Worm (Caenorhabditis elegans) whole organism, L2 larva: ENCODE results near the gene tps-1.

Source experiments
- C34F6.9 ChIP-seq: fragments of 150-350 bp; optimal IDR thresholded peaks from 2 replicates; lab custom pipeline; 2014; ENCODE audit warnings: missing biosample characterization, missing genetic modification characterization
- F13H6.1 ChIP-seq: sonication (generic microtip); optimal IDR thresholded peaks from 2 replicates; lab custom pipeline; 2016; ENCODE audit warnings: missing genetic modification characterization, missing compliant biosample characterization
- R02D3.7 ChIP-seq: fragments of 150-350 bp; optimal IDR thresholded peaks from 2 replicates; lab custom pipeline; 2014; ENCODE audit warnings: missing biosample characterization, missing genetic modification characterization
- ZK546.5 ChIP-seq: sonication (generic microtip); optimal IDR thresholded peaks from 2 replicates; lab custom pipeline; 2017; ENCODE audit warnings: missing biosample characterization, missing genetic modification characterization
- aly-2 ChIP-seq: fragments of 150-350 bp; optimal IDR thresholded peaks from 2 replicates; lab custom pipeline; 2014; ENCODE audit warnings: missing biosample characterization, missing genetic modification characterization
- ama-1 ChIP-seq: fragments of 150-350 bp; optimal IDR thresholded peaks from 2 replicates; lab custom pipeline; 2018; ENCODE audit warnings: inconsistent platforms
- blmp-1 ChIP-seq: sonication (generic microtip); optimal IDR thresholded peaks from 2 replicates; lab custom pipeline; 2017; ENCODE audit warnings: missing genetic modification characterization, mild to moderate bottlenecking, missing compliant biosample characterization, antibody characterized with exemption, moderate library complexity; ENCODE audit not compliant: insufficient read depth
- ceh-82 ChIP-seq: fragments of 150-350 bp; optimal IDR thresholded peaks from 2 replicates; lab custom pipeline; 2014; ENCODE audit warnings: missing biosample characterization, missing genetic modification characterization
- crh-2 ChIP-seq: sonication (generic microtip); optimal IDR thresholded peaks from 2 replicates; lab custom pipeline; 2017; ENCODE audit warnings: missing biosample characterization, missing genetic modification characterization
- elt-3 ChIP-seq: sonication (generic microtip); optimal IDR thresholded peaks from 2 replicates; lab custom pipeline; 2017; ENCODE audit warnings: missing biosample characterization, missing genetic modification characterization
- fos-1 ChIP-seq: fragments of 150-350 bp; optimal IDR thresholded peaks from 2 replicates; lab custom pipeline; 2014; ENCODE audit warnings: missing biosample characterization, missing genetic modification characterization
- lin-11 ChIP-seq: fragments of 150-350 bp; sonication (generic microtip); optimal IDR thresholded peaks from 2 replicates; lab custom pipeline; 2014; ENCODE audit warnings: missing biosample characterization, missing genetic modification characterization, inconsistent platforms, mixed read lengths
- lin-39 ChIP-seq: fragments of 150-350 bp; optimal IDR thresholded peaks from 2 replicates; lab custom pipeline; 2014; ENCODE audit warnings: missing biosample characterization, missing genetic modification reagents, missing genetic modification characterization
- lsy-2 ChIP-seq, 2 experiments: fragments of 150-350 bp in 1 of 2; sonication (generic microtip) in 1 of 2; optimal IDR thresholded peaks; 2 replicates each; lab custom pipeline; 2014 to 2017; ENCODE audit warnings: missing biosample characterization in 2 of 2, missing genetic modification characterization in 2 of 2
- mab-5 ChIP-seq: fragments of 150-350 bp; optimal IDR thresholded peaks from 2 replicates; lab custom pipeline; 2014; ENCODE audit warnings: missing biosample characterization, missing genetic modification characterization
- mbf-1 ChIP-seq: sonication (generic microtip); optimal IDR thresholded peaks from 2 replicates; lab custom pipeline; 2017; ENCODE audit warnings: missing biosample characterization, missing genetic modification characterization
- mdl-1 ChIP-seq, 2 experiments: fragments of 150-350 bp in 1 of 2; sonication (generic microtip) in 1 of 2; optimal IDR thresholded peaks; 2 replicates each; lab custom pipeline; 2017; ENCODE audit warnings: missing biosample characterization in 2 of 2, missing genetic modification characterization in 2 of 2
- nhr-10 ChIP-seq: sonication (generic microtip); optimal IDR thresholded peaks from 2 replicates; lab custom pipeline; 2017; ENCODE audit warnings: missing biosample characterization, missing genetic modification characterization
- nhr-11 ChIP-seq: fragments of 150-350 bp; optimal IDR thresholded peaks from 2 replicates; lab custom pipeline; 2014; ENCODE audit warnings: missing biosample characterization, missing genetic modification characterization
- nhr-12 ChIP-seq: fragments of 150-350 bp; optimal IDR thresholded peaks from 2 replicates; lab custom pipeline; 2014; ENCODE audit warnings: missing biosample characterization, missing genetic modification characterization
- nhr-129 ChIP-seq: fragments of 150-350 bp; optimal IDR thresholded peaks from 2 replicates; lab custom pipeline; 2014; ENCODE audit warnings: missing biosample characterization, missing genetic modification characterization
- nhr-21 ChIP-seq: fragments of 150-350 bp; optimal IDR thresholded peaks from 2 replicates; lab custom pipeline; 2014; ENCODE audit warnings: missing biosample characterization, missing genetic modification characterization
- nhr-23 ChIP-seq: fragments of 150-350 bp; optimal IDR thresholded peaks from 2 replicates; lab custom pipeline; 2014; ENCODE audit warnings: missing biosample characterization, missing genetic modification reagents, missing genetic modification characterization
- nhr-237 ChIP-seq: fragments of 150-350 bp; optimal IDR thresholded peaks from 2 replicates; lab custom pipeline; 2014; ENCODE audit warnings: missing biosample characterization, missing genetic modification characterization
- nhr-25 ChIP-seq: fragments of 150-350 bp; sonication (generic microtip); optimal IDR thresholded peaks from 3 replicates; lab custom pipeline; 2014; ENCODE audit warnings: missing biosample characterization, missing genetic modification characterization
- nhr-6 ChIP-seq: fragments of 150-350 bp; optimal IDR thresholded peaks from 2 replicates; lab custom pipeline; 2014; ENCODE audit warnings: missing biosample characterization, missing genetic modification characterization
- peb-1 ChIP-seq: fragments of 150-350 bp; optimal IDR thresholded peaks from 2 replicates; lab custom pipeline; 2014; ENCODE audit warnings: missing biosample characterization, missing genetic modification characterization
- sem-4 ChIP-seq: fragments of 150-350 bp; optimal IDR thresholded peaks from 2 replicates; lab custom pipeline; 2014; ENCODE audit warnings: missing biosample characterization, missing genetic modification reagents, missing genetic modification characterization
- sma-9 ChIP-seq, 2 experiments: fragments of 150-350 bp in 1 of 2; sonication (generic microtip) in 1 of 2; optimal IDR thresholded peaks; 2 replicates each; lab custom pipeline; 2014 to 2016; ENCODE audit warnings: missing genetic modification characterization in 2 of 2, mild to moderate bottlenecking in 1 of 2, missing biosample characterization in 1 of 2, missing compliant biosample characterization in 1 of 2, missing genetic modification reagents in 1 of 2, moderate library complexity in 1 of 2
- snpc-4 ChIP-seq: fragments of 150-350 bp; optimal IDR thresholded peaks from 2 replicates; lab custom pipeline; 2014; ENCODE audit warnings: missing biosample characterization, missing genetic modification characterization
- unc-39 ChIP-seq: fragments of 150-350 bp; optimal IDR thresholded peaks from 2 replicates; lab custom pipeline; 2014; ENCODE audit warnings: missing biosample characterization, missing genetic modification characterization
- unc-55 ChIP-seq: fragments of 150-350 bp; sonication (generic microtip); optimal IDR thresholded peaks from 3 replicates; lab custom pipeline; 2014; ENCODE audit warnings: missing biosample characterization, missing genetic modification reagents, missing genetic modification characterization
- unc-62 ChIP-seq: fragments of 150-350 bp; optimal IDR thresholded peaks from 2 replicates; lab custom pipeline; 2014; ENCODE audit warnings: missing biosample characterization, missing genetic modification reagents, missing genetic modification characterization
- zag-1 ChIP-seq: fragments of 150-350 bp; optimal IDR thresholded peaks from 2 replicates; lab custom pipeline; 2014; ENCODE audit warnings: missing biosample characterization, missing genetic modification characterization
- ztf-1 ChIP-seq: fragments of 200-800 bp; sonication (Bioruptor generic); conservative IDR thresholded peaks from 2 replicates; pipeline ENCODE4 v1.3.6; 2022; ENCODE audit warnings: missing genetic modification characterization, missing compliant biosample characterization
- ztf-11 ChIP-seq: sonication (generic microtip); optimal IDR thresholded peaks from 2 replicates; lab custom pipeline; 2017; ENCODE audit warnings: missing biosample characterization, missing genetic modification characterization

The tps-1 gene

ce11 chrX:17505547-17506181 is 31.3 kb upstream of the tps-1 start (continued):
- no peak for TF ChIP-seq unc-62 (GFP tag; lab: Kevin White, UChicago)
- TF ChIP-seq nhr-23 (tag; lab: Kevin White, UChicago) = no peak
- peak; percentile 91 for TF ChIP-seq unc-55 (GFP tag; lab: Kevin White, UChicago)
- no peak for TF ChIP-seq aly-2
- no peak for TF ChIP-seq elt-3
- no peak for TF ChIP-seq unc-39 (tag; lab: Kevin White, UChicago)
- TF ChIP-seq nhr-6 (tag; lab: Kevin White, UChicago) = peak; percentile 78
- TF ChIP-seq F13H6.1 = peak; percentile 99
- no peak for TF ChIP-seq mbf-1 (tag; lab: Kevin White, UChicago)
- peak; percentile 29 for TF ChIP-seq snpc-4
- no peak for TF ChIP-seq R02D3.7 (tag; lab: Kevin White, UChicago)
- TF ChIP-seq nhr-129 (tag; lab: Kevin White, UChicago) = peak; percentile 92
- TF ChIP-seq mab-5 (tag; lab: Kevin White, UChicago) = peak; percentile 74
- TF ChIP-seq ama-1 = no peak
- peak; percentile 77 for TF ChIP-seq C34F6.9

- TF ChIP-seq elt-3 = no peak
- peak; percentile 26 for TF ChIP-seq F13H6.1
- TF ChIP-seq mdl-1 (tag; optimal IDR thresholded peaks at IDR 0.05; lab: Kevin White, UChicago) = no peak
- no peak for TF ChIP-seq sem-4 (tag; lab: Kevin White, UChicago)
- TF ChIP-seq lin-39 (tag; lab: Kevin White, UChicago) = no peak
- no peak for TF ChIP-seq nhr-11 (tag; lab: Kevin White, UChicago)
- peak in 1 of 2 experiments; percentile 30 for TF ChIP-seq lsy-2 (tag; optimal IDR thresholded peaks at IDR 0.05; lab: Kevin White, UChicago)
- no peak for TF ChIP-seq ceh-82 (tag; lab: Kevin White, UChicago)
- no peak for TF ChIP-seq unc-39 (tag; lab: Kevin White, UChicago)
- TF ChIP-seq nhr-23 (tag; lab: Kevin White, UChicago) = no peak
- TF ChIP-seq zag-1 (tag; lab: Kevin White, UChicago) = no peak
- no peak for TF ChIP-seq nhr-25
- TF ChIP-seq lin-11 = no peak
- TF ChIP-seq ZK546.5 (tag; lab: Kevin White, UChicago) = no peak
- TF ChIP-seq crh-2 = peak; percentile 55
- TF ChIP-seq nhr-129 (tag; lab: Kevin White, UChicago) = no peak
- TF ChIP-seq peb-1 (tag; lab: Kevin White, UChicago) = no peak
- peak; percentile 73 for TF ChIP-seq sma-9 (GFP tag; optimal IDR thresholded peaks at IDR 0.05; lab: Kevin White, UChicago)
- TF ChIP-seq sma-9 (tag; optimal IDR thresholded peaks at IDR 0.05; lab: Kevin White, UChicago) = no peak
- no peak for TF ChIP-seq unc-62 (GFP tag; lab: Kevin White, UChicago)
- no peak for TF ChIP-seq nhr-21 (tag; lab: Kevin White, UChicago)
- TF ChIP-seq nhr-237 (tag; lab: Kevin White, UChicago) = no peak
- no peak for TF ChIP-seq ama-1
- peak; percentile 35 for TF ChIP-seq fos-1
- no peak for TF ChIP-seq ztf-11 (tag; lab: Kevin White, UChicago)
- no peak for TF ChIP-seq nhr-12 (tag; lab: Kevin White, UChicago)
These were observed 30.1 kb upstream of the tps-1 start for ce11 chrX:17504447-17504846.

ce11 chrX:17502246-17502645 is 27.9 kb upstream of the tps-1 start:
- TF ChIP-seq nhr-11 (tag; lab: Kevin White, UChicago) (no peak), sma-9 (GFP tag; optimal IDR thresholded peaks at IDR 0.05; lab: Kevin White, UChicago) (peak; percentile 41), sma-9 (tag; optimal IDR thresholded peaks at IDR 0.05; lab: Kevin White, UChicago) (no peak), sem-4 (tag; lab: Kevin White, UChicago) (no peak)

ce11 chrX:17486735-17487134 is 12.4 kb upstream of the tps-1 start, which contains the start of gene npr-24:
Gene npr-24 (minus strand): TSS chrX:17486835.
- TF ChIP-seq ztf-11 (tag; lab: Kevin White, UChicago) = no peak
- no peak for TF ChIP-seq ztf-1 (GFP tag; lab: Robert Waterston, UW)
- TF ChIP-seq nhr-11 (tag; lab: Kevin White, UChicago) = no peak
- TF ChIP-seq unc-62 (GFP tag; lab: Kevin White, UChicago) = no peak
- TF ChIP-seq blmp-1 = no peak
- TF ChIP-seq ama-1 = no peak
- TF ChIP-seq nhr-10 = no peak
